Fruit fly (Drosophila melanogaster) whole organism, embryonic: ENCODE results near the gene Ddc.

Source experiments
- Abd-B ChIP-seq: fragments of 200-800 bp; sonication (Bioruptor generic); optimal IDR thresholded peaks from 2 replicates; lab custom pipeline; 2018; ENCODE audit warnings: missing biosample characterization, mild to moderate bottlenecking, missing genetic modification characterization, moderate library complexity
- Atf6 ChIP-seq: fragments of 200-800 bp; sonication (Bioruptor generic); IDR thresholded peaks from 2 replicates; pipeline ENCODE4 v1.3.6; 2022; ENCODE audit warnings: missing biosample characterization, missing genetic modification characterization
- BtbVII ChIP-seq: fragments of 200-800 bp; sonication (Bioruptor generic); optimal IDR thresholded peaks from 3 replicates; lab custom pipeline; 2017; ENCODE audit warnings: missing biosample characterization, mild to moderate bottlenecking, missing genetic modification characterization
- CG10959 ChIP-seq: fragments of 200-800 bp; sonication (Bioruptor generic); IDR thresholded peaks from 2 replicates; pipeline ENCODE4 v1.3.6; 2022; ENCODE audit warnings: missing biosample characterization, missing genetic modification characterization
- CG10979 ChIP-seq: fragments of 200-800 bp; sonication (Bioruptor generic); optimal IDR thresholded peaks from 2 replicates; lab custom pipeline; 2018; ENCODE audit warnings: missing biosample characterization, mild to moderate bottlenecking, missing genetic modification characterization, moderate library complexity
- CG11085 ChIP-seq: fragments of 200-800 bp; sonication (Bioruptor generic); IDR thresholded peaks from 2 replicates; pipeline ENCODE4 v1.3.6; 2022; ENCODE audit warnings: missing biosample characterization, missing genetic modification characterization
- CG12236 ChIP-seq: fragments of 200-800 bp; sonication (Bioruptor generic); optimal IDR thresholded peaks from 2 replicates; lab custom pipeline; 2016; ENCODE audit warnings: missing biosample characterization, missing genetic modification characterization
- CG12769 ChIP-seq: fragments of 200-800 bp; sonication (Bioruptor generic); optimal IDR thresholded peaks from 2 replicates; lab custom pipeline; 2019; ENCODE audit warnings: missing biosample characterization, mild to moderate bottlenecking, missing genetic modification characterization, moderate library complexity
- CG15269 ChIP-seq: fragments of 200-800 bp; sonication (Bioruptor generic); optimal IDR thresholded peaks from 2 replicates; lab custom pipeline; 2018; ENCODE audit warnings: missing biosample characterization, mild to moderate bottlenecking, missing genetic modification characterization, moderate library complexity
- CG15601 ChIP-seq: fragments of 200-800 bp; sonication (Bioruptor generic); optimal IDR thresholded peaks from 3 replicates; lab custom pipeline; 2019; ENCODE audit warnings: missing biosample characterization, mild to moderate bottlenecking, missing genetic modification characterization, moderate library complexity
- CG17385 ChIP-seq: fragments of 200-800 bp; sonication (Bioruptor generic); optimal IDR thresholded peaks from 3 replicates; lab custom pipeline; 2018; ENCODE audit warnings: missing biosample characterization, mild to moderate bottlenecking, missing genetic modification characterization
- CG2199 ChIP-seq: fragments of 200-800 bp; sonication (Bioruptor generic); IDR thresholded peaks from 3 replicates; pipeline ENCODE4 v1.3.6; 2022; ENCODE audit warnings: missing biosample characterization, missing genetic modification characterization
- CG31441 ChIP-seq: fragments of 200-800 bp; sonication (Bioruptor generic); IDR thresholded peaks from 2 replicates; pipeline ENCODE4 v1.3.6; 2022; ENCODE audit warnings: missing biosample characterization, missing genetic modification characterization
- CG3995 ChIP-seq: fragments of 200-800 bp; sonication (Bioruptor generic); optimal IDR thresholded peaks from 3 replicates; lab custom pipeline; 2016; ENCODE audit warnings: missing biosample characterization, missing genetic modification characterization
- CG4282 ChIP-seq: fragments of 200-800 bp; sonication (Bioruptor generic); optimal IDR thresholded peaks from 2 replicates; lab custom pipeline; 2016; ENCODE audit warnings: missing biosample characterization, missing genetic modification characterization
- CG4360 ChIP-seq: fragments of 200-800 bp; sonication (Bioruptor generic); IDR thresholded peaks from 2 replicates; pipeline ENCODE4 v1.3.6; 2022; ENCODE audit warnings: missing biosample characterization, missing genetic modification characterization
- CkIIα-i1 ChIP-seq: fragments of 200-800 bp; sonication (Bioruptor generic); IDR thresholded peaks from 2 replicates; pipeline ENCODE4 v1.3.6; 2022; ENCODE audit warnings: missing biosample characterization, missing genetic modification characterization
- Dek ChIP-seq: fragments of 200-800 bp; sonication (Bioruptor generic); optimal IDR thresholded peaks from 3 replicates; lab custom pipeline; 2019; ENCODE audit warnings: missing biosample characterization, mild to moderate bottlenecking, missing genetic modification characterization, moderate library complexity
- Dip3 ChIP-seq: fragments of 200-800 bp; sonication (Bioruptor generic); optimal IDR thresholded peaks from 3 replicates; lab custom pipeline; 2016; ENCODE audit warnings: missing biosample characterization, missing genetic modification characterization
- Eip74EF ChIP-seq, 2 experiments: fragments of 200-800 bp in 1 of 2; fragments of >200 bp in 1 of 2; sonication (Bioruptor generic) in 1 of 2; optimal IDR thresholded peaks; 2 replicates each; lab custom pipeline; 2017 to 2019; ENCODE audit warnings: missing biosample characterization in 2 of 2, missing genetic modification characterization in 2 of 2, mild to moderate bottlenecking in 1 of 2, moderate library complexity in 1 of 2
- Elba2 ChIP-seq: fragments of 200-800 bp; sonication (Bioruptor generic); optimal IDR thresholded peaks from 3 replicates; lab custom pipeline; 2016; ENCODE audit warnings: missing biosample characterization, missing genetic modification characterization
- Fer3 ChIP-seq: fragments of 200-800 bp; sonication (Bioruptor generic); optimal IDR thresholded peaks from 2 replicates; lab custom pipeline; 2018; ENCODE audit warnings: missing biosample characterization, mild to moderate bottlenecking, missing genetic modification characterization, moderate library complexity
- Mes4 ChIP-seq: fragments of 200-800 bp; sonication (Bioruptor generic); optimal IDR thresholded peaks from 2 replicates; lab custom pipeline; 2016; ENCODE audit warnings: missing biosample characterization, missing genetic modification characterization
- Pdp1 ChIP-seq, 2 experiments: fragments of 200-800 bp; sonication (Bioruptor generic); optimal IDR thresholded peaks; 3 replicates each; lab custom pipeline; 2016; ENCODE audit warnings: missing biosample characterization in 2 of 2, missing genetic modification characterization in 2 of 2, mild to moderate bottlenecking in 1 of 2, moderate library complexity in 1 of 2
- Trl ChIP-seq, 3 experiments: fragments of >200 bp in 2 of 3; fragments of 200-800 bp in 1 of 3; sonication (Bioruptor generic) in 1 of 3; optimal IDR thresholded peaks; 2 replicates in 1 of 3; 3 replicates in 2 of 3; lab custom pipeline; 2016 to 2017; ENCODE audit warnings: missing biosample characterization in 1 of 3, missing genetic modification characterization in 1 of 3
- Usf ChIP-seq: fragments of 200-800 bp; sonication (Bioruptor generic); optimal IDR thresholded peaks from 2 replicates; lab custom pipeline; 2017; ENCODE audit warnings: missing genotype, missing biosample characterization, missing genetic modification characterization
- Xrp1 ChIP-seq: fragments of 200-800 bp; sonication (Bioruptor generic); IDR thresholded peaks from 2 replicates; pipeline ENCODE4 v1.3.6; 2022; ENCODE audit warnings: missing biosample characterization, missing genetic modification characterization
- cad ChIP-seq: fragments of >200 bp; optimal IDR thresholded peaks from 2 replicates; lab custom pipeline; 2017; ENCODE audit warnings: missing biosample characterization, missing genetic modification characterization
- chinmo ChIP-seq: fragments of 200-800 bp; sonication (Bioruptor generic); IDR thresholded peaks from 4 replicates; pipeline ENCODE4 v1.3.6; 2022; ENCODE audit warnings: missing biosample characterization, missing genetic modification characterization; ENCODE audit not compliant: partially characterized antibody
- crp ChIP-seq, 2 experiments: fragments of 200-800 bp; sonication (Bioruptor generic); optimal IDR thresholded peaks; 2 replicates in 1 of 2; 3 replicates in 1 of 2; lab custom pipeline; 2017; ENCODE audit warnings: missing biosample characterization in 2 of 2, missing genetic modification characterization in 2 of 2, mild to moderate bottlenecking in 1 of 2, moderate library complexity in 1 of 2
- dan ChIP-seq: fragments of 200-800 bp; sonication (Bioruptor generic); IDR thresholded peaks from 2 replicates; pipeline ENCODE4 v1.3.6; 2022; ENCODE audit warnings: missing biosample characterization, missing genetic modification characterization
- en ChIP-seq: fragments of 200-800 bp; sonication (Bioruptor generic); optimal IDR thresholded peaks from 2 replicates; lab custom pipeline; 2016; ENCODE audit warnings: missing biosample characterization, missing genetic modification characterization
- eve ChIP-seq, 2 experiments: fragments of >200 bp; optimal IDR thresholded peaks; 2 replicates each; lab custom pipeline; 2017; ENCODE audit warnings: missing biosample characterization in 2 of 2, missing genetic modification characterization in 2 of 2
- gem ChIP-seq: fragments of 200-800 bp; sonication (Bioruptor generic); optimal IDR thresholded peaks from 2 replicates; lab custom pipeline; 2019; ENCODE audit warnings: missing biosample characterization, mild to moderate bottlenecking, missing genetic modification characterization, moderate library complexity
- grau ChIP-seq: fragments of 200-800 bp; optimal IDR thresholded peaks from 3 replicates; lab custom pipeline; 2019; ENCODE audit warnings: missing biosample characterization, mild to moderate bottlenecking, missing genetic modification characterization, moderate library complexity
- kni ChIP-seq: fragments of 200-800 bp; sonication (Bioruptor generic); optimal IDR thresholded peaks from 3 replicates; lab custom pipeline; 2017; ENCODE audit warnings: mild to moderate bottlenecking, missing biosample characterization, missing genetic modification reagents, missing genetic modification characterization
- lilli ChIP-seq: fragments of 200-800 bp; sonication (Bioruptor generic); optimal IDR thresholded peaks from 3 replicates; lab custom pipeline; 2016; ENCODE audit warnings: missing biosample characterization, missing genetic modification characterization
- lola ChIP-seq, 3 experiments: fragments of >200 bp in 2 of 3; fragments of 200-800 bp in 1 of 3; sonication (Bioruptor generic) in 1 of 3; optimal IDR thresholded peaks; 2 replicates each; lab custom pipeline; 2017 to 2019; ENCODE audit warnings: missing biosample characterization in 3 of 3, missing genetic modification characterization in 3 of 3, mild to moderate bottlenecking in 1 of 3, moderate library complexity in 1 of 3
- mld ChIP-seq: fragments of 200-800 bp; sonication (Bioruptor generic); IDR thresholded peaks from 3 replicates; pipeline ENCODE4 v1.3.6; 2022; ENCODE audit warnings: missing biosample characterization, missing genetic modification characterization; ENCODE audit not compliant: partially characterized antibody
- oc ChIP-seq: fragments of 200-800 bp; sonication (Bioruptor generic); optimal IDR thresholded peaks from 2 replicates; lab custom pipeline; 2018; ENCODE audit warnings: missing biosample characterization, mild to moderate bottlenecking, missing genetic modification characterization, moderate library complexity
- pb ChIP-seq: fragments of 200-800 bp; sonication (Bioruptor generic); optimal IDR thresholded peaks from 3 replicates; lab custom pipeline; 2016; ENCODE audit warnings: missing biosample characterization, missing genetic modification characterization
- phol ChIP-seq: fragments of 200-800 bp; sonication (Bioruptor generic); optimal IDR thresholded peaks from 3 replicates; lab custom pipeline; 2018; ENCODE audit warnings: missing biosample characterization, mild to moderate bottlenecking, missing genetic modification characterization, moderate library complexity
- prd ChIP-seq, 3 experiments: fragments of >200 bp in 2 of 3; fragments of 200-800 bp in 1 of 3; sonication (Bioruptor generic) in 1 of 3; optimal IDR thresholded peaks in 2 of 3; IDR thresholded peaks in 1 of 3; 2 replicates in 2 of 3; 3 replicates in 1 of 3; pipeline versions ENCODE4 v1.3.6 to Lab custom; 2017 to 2022; ENCODE audit warnings: missing biosample characterization in 1 of 3, missing genetic modification characterization in 1 of 3
- ssp ChIP-seq: fragments of 200-800 bp; sonication (Bioruptor generic); IDR thresholded peaks from 2 replicates; pipeline ENCODE4 v1.3.6; 2022; ENCODE audit warnings: missing biosample characterization, missing genetic modification characterization
- tio ChIP-seq: fragments of 200-800 bp; sonication (Bioruptor generic); optimal IDR thresholded peaks from 2 replicates; lab custom pipeline; 2017; ENCODE audit warnings: missing biosample characterization, missing genetic modification characterization, inconsistent platforms
- usp ChIP-seq: fragments of >200 bp; optimal IDR thresholded peaks from 2 replicates; lab custom pipeline; 2017; ENCODE audit warnings: missing biosample characterization, missing genetic modification characterization

The Ddc gene

dm6 chr2L:19142176-19142870 lies 22.2 kb upstream of the Ddc start (continued):
- TF ChIP-seq CG15269 (tag; lab: Kevin White, UChicago), result peak; percentile 24
- no peak for TF ChIP-seq CkIIα-i1 (GFP tag; lab: Robert Waterston, UW)
- no peak for TF ChIP-seq usp
- peak; percentile 10 for TF ChIP-seq phol (tag; lab: Kevin White, UChicago)
- peak; percentile 85 for TF ChIP-seq chinmo (GFP tag; lab: Robert Waterston, UW)
- TF ChIP-seq CG15601 (tag; lab: Kevin White, UChicago), result no peak
- no peak for TF ChIP-seq Trl (optimal IDR thresholded peaks at IDR 0.05; lab: Kevin White, UChicago)
- TF ChIP-seq Trl (GFP tag; optimal IDR thresholded peaks at IDR 0.05; lab: Kevin White, UChicago), result peak; percentile 13
- TF ChIP-seq CG2199, result 0 out of 3 replicates have a peak, but pooled peaks have one; percentile 64
- peak in 1 of 2 experiments; percentile 6 for TF ChIP-seq Pdp1 (GFP tag; optimal IDR thresholded peaks at IDR 0.05; lab: Kevin White, UChicago)
- TF ChIP-seq CG10979 (tag; lab: Kevin White, UChicago), result peak; percentile 27
- peak in 1 of 3 experiments; percentile 9 for TF ChIP-seq lola (GFP tag; optimal IDR thresholded peaks at IDR 0.05; lab: Kevin White, UChicago)
- TF ChIP-seq CG12236 (GFP tag; lab: Kevin White, UChicago), result no peak
- TF ChIP-seq CG4282 (GFP tag; lab: Kevin White, UChicago), result no peak
- 0 out of 2 replicates have a peak, but pooled peaks have one; percentile 9 for TF ChIP-seq CG4360 (GFP tag; lab: Robert Waterston, UW)
- peak; percentile 41 for TF ChIP-seq lilli (GFP tag; lab: Kevin White, UChicago)
- peak; percentile 17 for TF ChIP-seq grau (tag; lab: Kevin White, UChicago)
- 0 out of 2 replicates have a peak, but pooled peaks have one; percentile 41 for TF ChIP-seq Atf6 (GFP tag; lab: Robert Waterston, UW)
- no peak for TF ChIP-seq prd (optimal IDR thresholded peaks at IDR 0.05; lab: Kevin White, UChicago)
- TF ChIP-seq prd (GFP tag; IDR thresholded peaks at IDR 0.05; lab: Robert Waterston, UW), result 0 out of 3 replicates have a peak, but pooled peaks have one; percentile 16
- TF ChIP-seq gem (tag; lab: Kevin White, UChicago), result peak; percentile 53
- TF ChIP-seq CG17385 (GFP tag; lab: Kevin White, UChicago), result peak; percentile 42
- peak; percentile 2 for TF ChIP-seq Dip3 (GFP tag; lab: Kevin White, UChicago)
- TF ChIP-seq kni, result peak; percentile 2
- no peak for TF ChIP-seq Dek (tag; lab: Kevin White, UChicago)
- peak in 1 of 2 experiments; percentile 35 for TF ChIP-seq eve (GFP tag; optimal IDR thresholded peaks at IDR 0.05; lab: Kevin White, UChicago)
- no peak for TF ChIP-seq CG10959 (GFP tag; lab: Robert Waterston, UW)
- TF ChIP-seq CG11085, result no peak
- TF ChIP-seq Fer3, result peak; percentile 12
- no peak for TF ChIP-seq en (GFP tag; lab: Kevin White, UChicago)

dm6 chr2L:19141435-19142126 lies 21.5 kb upstream of the Ddc start:
- TF ChIP-seq usp (no peak), dan (GFP tag; lab: Robert Waterston, UW) (no peak), mld (GFP tag; lab: Robert Waterston, UW) (no peak), Abd-B (GFP tag; lab: Kevin White, UChicago) (peak; percentile 25), Usf (peak; percentile 73), CG31441 (peak; percentile 76), Eip74EF (GFP tag; optimal IDR thresholded peaks at IDR 0.05; lab: Kevin White, UChicago) (peak in 1 of 2 experiments; percentile 60), CG3995 (GFP tag; lab: Kevin White, UChicago) (peak; percentile 27), tio (peak; percentile 79), Mes4 (no peak), CG12769 (tag; lab: Kevin White, UChicago) (peak; percentile 49), cad (GFP tag; lab: Kevin White, UChicago) (no peak), Elba2 (GFP tag; lab: Kevin White, UChicago) (no peak), Xrp1 (GFP tag; lab: Robert Waterston, UW) (peak; percentile 57; the same call in 1 of the 2 replicates), pb (GFP tag; lab: Kevin White, UChicago) (peak; percentile 42), BtbVII (GFP tag; lab: Kevin White, UChicago) (peak; percentile 81), ssp (no peak), oc (tag; lab: Kevin White, UChicago) (peak; percentile 13), crp (GFP tag; optimal IDR thresholded peaks at IDR 0.05; lab: Kevin White, UChicago) (no peak)
